Fruit fly (Drosophila melanogaster) whole organism, prepupa: ENCODE data around the gene CG18262.
A peak's percentile ranks its signal among the peaks of the same experiment; 100 is the strongest.

Source experiments
- CG10631 ChIP-seq: fragments of 200-800 bp; sonication (Bioruptor generic); optimal IDR thresholded peaks from 2 replicates; lab custom pipeline; 2016; ENCODE audit warnings: missing biosample characterization, missing genetic modification characterization
- CG10669 ChIP-seq: fragments of 200-800 bp; sonication (Bioruptor generic); optimal IDR thresholded peaks from 3 replicates; lab custom pipeline; 2018; ENCODE audit warnings: missing biosample characterization, mild to moderate bottlenecking, missing genetic modification characterization, moderate library complexity
- CG11294 ChIP-seq: fragments of 200-800 bp; sonication (Bioruptor generic); IDR thresholded peaks from 2 replicates; pipeline ENCODE4 v1.3.6; 2022; ENCODE audit warnings: missing biosample characterization, missing genetic modification characterization
- CG11902 ChIP-seq: fragments of 200-800 bp; sonication (Bioruptor generic); optimal IDR thresholded peaks from 3 replicates; lab custom pipeline; 2016; ENCODE audit warnings: missing biosample characterization, missing genetic modification characterization
- CG15336 ChIP-seq: fragments of 200-800 bp; sonication (Bioruptor generic); IDR thresholded peaks from 2 replicates; pipeline ENCODE4 v1.3.6; 2022; ENCODE audit warnings: missing biosample characterization, missing genetic modification characterization
- CG1621 ChIP-seq: fragments of 200-800 bp; sonication (Bioruptor generic); optimal IDR thresholded peaks from 3 replicates; lab custom pipeline; 2018; ENCODE audit warnings: missing biosample characterization, mild to moderate bottlenecking, missing genetic modification characterization
- CG16779 ChIP-seq: fragments of 200-800 bp; sonication (Bioruptor generic); optimal IDR thresholded peaks from 3 replicates; lab custom pipeline; 2017; ENCODE audit warnings: missing biosample characterization, mild to moderate bottlenecking, missing genetic modification characterization
- CG3032 ChIP-seq: fragments of 200-800 bp; optimal IDR thresholded peaks from 2 replicates; lab custom pipeline; 2019; ENCODE audit warnings: missing biosample characterization, mild to moderate bottlenecking, missing genetic modification characterization, moderate library complexity
- CG34406 ChIP-seq: fragments of 200-800 bp; sonication (Bioruptor generic); optimal IDR thresholded peaks from 3 replicates; lab custom pipeline; 2016; ENCODE audit warnings: missing biosample characterization, missing genetic modification characterization
- CG4318 ChIP-seq: fragments of 200-800 bp; sonication (Bioruptor generic); optimal IDR thresholded peaks from 3 replicates; lab custom pipeline; 2017; ENCODE audit warnings: missing biosample characterization, mild to moderate bottlenecking, missing genetic modification characterization
- CG6808 ChIP-seq: fragments of 200-800 bp; sonication (Bioruptor generic); optimal IDR thresholded peaks from 3 replicates; lab custom pipeline; 2017; ENCODE audit warnings: missing biosample characterization, missing genetic modification characterization, mild to moderate bottlenecking, moderate library complexity, missing genetic modification reagents
- CG6854 ChIP-seq: fragments of 200-800 bp; sonication (Bioruptor generic); optimal IDR thresholded peaks from 2 replicates; lab custom pipeline; 2017; ENCODE audit warnings: missing biosample characterization, mild to moderate bottlenecking, missing genetic modification characterization
- CG7368 ChIP-seq: fragments of 200-800 bp; sonication (Bioruptor generic); optimal IDR thresholded peaks from 3 replicates; lab custom pipeline; 2016; ENCODE audit warnings: missing biosample characterization, missing genetic modification characterization
- CG8119 ChIP-seq: fragments of 200-800 bp; sonication (Bioruptor generic); IDR thresholded peaks from 3 replicates; pipeline ENCODE4 v1.3.6; 2022; ENCODE audit warnings: missing biosample characterization, missing genetic modification characterization
- CG8319 ChIP-seq: fragments of 200-800 bp; sonication (Bioruptor generic); optimal IDR thresholded peaks from 3 replicates; lab custom pipeline; 2016; ENCODE audit warnings: missing biosample characterization, missing genetic modification characterization
- CG8632 ChIP-seq: fragments of 200-800 bp; sonication (Bioruptor generic); optimal IDR thresholded peaks from 3 replicates; lab custom pipeline; 2016; ENCODE audit warnings: missing biosample characterization, missing genetic modification characterization
- CG9139 ChIP-seq: fragments of 200-800 bp; sonication (Bioruptor generic); optimal IDR thresholded peaks from 3 replicates; lab custom pipeline; 2017; ENCODE audit warnings: missing biosample characterization, mild to moderate bottlenecking, missing genetic modification characterization
- Eip75B ChIP-seq: fragments of 200-800 bp; sonication (Bioruptor generic); optimal IDR thresholded peaks from 3 replicates; lab custom pipeline; 2016; ENCODE audit warnings: missing biosample characterization, missing genetic modification characterization
- Eip78C ChIP-seq: fragments of 200-800 bp; sonication (Bioruptor generic); peaks from one replicate; lab custom pipeline; 2016; ENCODE audit warnings: missing biosample characterization, missing genetic modification characterization
- Eip93F ChIP-seq: fragments of 200-800 bp; sonication (Bioruptor generic); optimal IDR thresholded peaks from 2 replicates; lab custom pipeline; 2016; ENCODE audit warnings: missing biosample characterization, mild to moderate bottlenecking, missing genetic modification characterization
- Ets21C ChIP-seq: fragments of 200-800 bp; sonication (Bioruptor generic); optimal IDR thresholded peaks from 3 replicates; lab custom pipeline; 2016; ENCODE audit warnings: missing biosample characterization, missing genetic modification characterization
- Gug ChIP-seq: fragments of 200-800 bp; sonication (Bioruptor generic); IDR thresholded peaks from 2 replicates; pipeline ENCODE4 v1.3.6; 2022; ENCODE audit warnings: missing biosample characterization, missing genetic modification characterization
- Hr39 ChIP-seq: fragments of 200-800 bp; sonication (Bioruptor generic); optimal IDR thresholded peaks from 2 replicates; lab custom pipeline; 2016; ENCODE audit warnings: missing biosample characterization, missing genetic modification characterization
- Hr4 ChIP-seq: fragments of 200-800 bp; sonication (Bioruptor generic); optimal IDR thresholded peaks from 3 replicates; lab custom pipeline; 2016; ENCODE audit warnings: missing biosample characterization, missing genetic modification characterization
- Lpt ChIP-seq: fragments of 200-800 bp; sonication (Bioruptor generic); optimal IDR thresholded peaks from 3 replicates; lab custom pipeline; 2016; ENCODE audit warnings: missing biosample characterization, missing genetic modification characterization
- Met ChIP-seq: fragments of 200-800 bp; sonication (Bioruptor generic); optimal IDR thresholded peaks from 3 replicates; lab custom pipeline; 2016; ENCODE audit warnings: missing biosample characterization, missing genetic modification characterization
- OdsH ChIP-seq: fragments of 200-800 bp; sonication (Bioruptor generic); optimal IDR thresholded peaks from 3 replicates; lab custom pipeline; 2016; ENCODE audit warnings: missing biosample characterization, missing genetic modification characterization
- Smox ChIP-seq: fragments of 200-800 bp; sonication (Bioruptor generic); optimal IDR thresholded peaks from 3 replicates; lab custom pipeline; 2016; ENCODE audit warnings: missing biosample characterization, missing genetic modification characterization
- Sox102F ChIP-seq: fragments of 200-800 bp; sonication (Bioruptor generic); optimal IDR thresholded peaks from 2 replicates; lab custom pipeline; 2016; ENCODE audit warnings: missing biosample characterization, mild to moderate bottlenecking, missing genetic modification characterization
- Sox15 ChIP-seq: fragments of 200-800 bp; sonication (Bioruptor generic); optimal IDR thresholded peaks from 3 replicates; lab custom pipeline; 2016; ENCODE audit warnings: missing biosample characterization, missing genetic modification characterization
- achi ChIP-seq: fragments of 200-800 bp; sonication (Bioruptor generic); optimal IDR thresholded peaks from 3 replicates; lab custom pipeline; 2016; ENCODE audit warnings: missing biosample characterization, missing genetic modification characterization
- cyc ChIP-seq: fragments of 200-800 bp; sonication (Bioruptor generic); optimal IDR thresholded peaks from 3 replicates; lab custom pipeline; 2016; ENCODE audit warnings: missing biosample characterization, missing genetic modification characterization
- dac ChIP-seq: fragments of 200-800 bp; sonication (Bioruptor generic); optimal IDR thresholded peaks from 2 replicates; lab custom pipeline; 2017; ENCODE audit warnings: missing biosample characterization, mild to moderate bottlenecking, missing genetic modification characterization
- dsx ChIP-seq: fragments of 200-800 bp; optimal IDR thresholded peaks from 3 replicates; lab custom pipeline; 2019; ENCODE audit warnings: missing biosample characterization, mild to moderate bottlenecking, missing genetic modification characterization, moderate library complexity; ENCODE audit not compliant: poor library complexity, severe bottlenecking
- eg ChIP-seq: fragments of 200-800 bp; sonication (Bioruptor generic); IDR thresholded peaks from 3 replicates; pipeline ENCODE4 v1.3.6; 2022; ENCODE audit warnings: missing biosample characterization, missing genetic modification characterization
- esn ChIP-seq: fragments of 200-800 bp; sonication (Bioruptor generic); optimal IDR thresholded peaks from 2 replicates; lab custom pipeline; 2016; ENCODE audit warnings: missing biosample characterization, mild to moderate bottlenecking, missing genetic modification characterization, moderate library complexity
- fd59A ChIP-seq: fragments of 200-800 bp; sonication (Bioruptor generic); optimal IDR thresholded peaks from 2 replicates; lab custom pipeline; 2017; ENCODE audit warnings: missing biosample characterization, mild to moderate bottlenecking, missing genetic modification characterization, missing genetic modification reagents
- fd85E ChIP-seq: fragments of 200-800 bp; sonication (Bioruptor generic); optimal IDR thresholded peaks from 3 replicates; lab custom pipeline; 2016; ENCODE audit warnings: missing biosample characterization, missing genetic modification characterization
- fkh ChIP-seq: fragments of 200-800 bp; sonication (Bioruptor generic); optimal IDR thresholded peaks from 3 replicates; lab custom pipeline; 2017; ENCODE audit warnings: missing biosample characterization, mild to moderate bottlenecking, missing genetic modification characterization, moderate library complexity
- lz ChIP-seq: fragments of 200-800 bp; sonication (Bioruptor generic); optimal IDR thresholded peaks from 3 replicates; lab custom pipeline; 2016; ENCODE audit warnings: missing biosample characterization, missing genetic modification characterization
- net ChIP-seq: fragments of 200-800 bp; sonication (Bioruptor generic); optimal IDR thresholded peaks from 3 replicates; lab custom pipeline; 2016; ENCODE audit warnings: missing biosample characterization, missing genetic modification characterization
- pdm3 ChIP-seq: fragments of 200-800 bp; sonication (Bioruptor generic); optimal IDR thresholded peaks from 3 replicates; lab custom pipeline; 2016; ENCODE audit warnings: missing biosample characterization, missing genetic modification characterization
- salr ChIP-seq, 2 experiments: fragments of 200-800 bp; sonication (Bioruptor generic); optimal IDR thresholded peaks; 3 replicates each; lab custom pipeline; 2016 to 2018; ENCODE audit warnings: missing biosample characterization in 2 of 2, missing genetic modification characterization in 2 of 2, mild to moderate bottlenecking in 1 of 2
- spab ChIP-seq: fragments of 200-800 bp; sonication (Bioruptor generic); optimal IDR thresholded peaks from 2 replicates; lab custom pipeline; 2017; ENCODE audit warnings: missing biosample characterization, mild to moderate bottlenecking, missing genetic modification characterization, missing genetic modification reagents
- ss ChIP-seq, 2 experiments: fragments of 200-800 bp; sonication (Bioruptor generic); optimal IDR thresholded peaks; 2 replicates in 1 of 2; 3 replicates in 1 of 2; lab custom pipeline; 2017 to 2018; ENCODE audit warnings: mild to moderate bottlenecking in 2 of 2, missing biosample characterization in 2 of 2, missing genetic modification characterization in 2 of 2, moderate library complexity in 1 of 2
- svp ChIP-seq: fragments of 200-800 bp; sonication (Bioruptor generic); peaks from one replicate; lab custom pipeline; 2016; ENCODE audit warnings: missing biosample characterization, missing genetic modification characterization
- topi ChIP-seq: fragments of 200-800 bp; sonication (Bioruptor generic); optimal IDR thresholded peaks from 3 replicates; lab custom pipeline; 2016; ENCODE audit warnings: missing biosample characterization, missing genetic modification characterization

CG18262 gene

DNA sequence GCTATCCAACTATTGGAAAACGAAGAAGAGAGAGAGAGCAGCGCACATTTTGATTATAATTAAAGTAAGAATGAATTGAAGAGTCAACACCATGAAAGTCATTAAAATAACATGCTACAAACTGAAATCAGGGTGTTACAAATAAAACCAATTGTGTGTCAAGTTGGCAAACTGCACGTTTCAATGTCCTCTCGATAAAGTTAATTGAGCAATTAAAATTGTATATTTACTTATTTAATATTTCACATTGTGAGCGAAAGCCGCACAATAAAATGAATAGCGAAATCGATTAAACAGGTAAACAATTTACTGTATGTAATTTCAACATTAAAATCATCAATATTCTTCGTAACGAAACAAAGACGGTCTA lies 43.4 kb downstream of the CG18262 start (continued):
- TF ChIP-seq CG6808 (GFP tag; lab: Kevin White, UChicago) (peak; percentile 38), OdsH (GFP tag; lab: Kevin White, UChicago) (peak; percentile 32), CG8119 (GFP tag; lab: Robert Waterston, UW) (no peak), fd85E (GFP tag; lab: Kevin White, UChicago) (no peak), CG15336 (GFP tag; lab: Robert Waterston, UW) (no peak), CG8319 (GFP tag; lab: Kevin White, UChicago) (no peak), Sox102F (GFP tag; lab: Kevin White, UChicago) (peak; percentile 20)

DNA sequence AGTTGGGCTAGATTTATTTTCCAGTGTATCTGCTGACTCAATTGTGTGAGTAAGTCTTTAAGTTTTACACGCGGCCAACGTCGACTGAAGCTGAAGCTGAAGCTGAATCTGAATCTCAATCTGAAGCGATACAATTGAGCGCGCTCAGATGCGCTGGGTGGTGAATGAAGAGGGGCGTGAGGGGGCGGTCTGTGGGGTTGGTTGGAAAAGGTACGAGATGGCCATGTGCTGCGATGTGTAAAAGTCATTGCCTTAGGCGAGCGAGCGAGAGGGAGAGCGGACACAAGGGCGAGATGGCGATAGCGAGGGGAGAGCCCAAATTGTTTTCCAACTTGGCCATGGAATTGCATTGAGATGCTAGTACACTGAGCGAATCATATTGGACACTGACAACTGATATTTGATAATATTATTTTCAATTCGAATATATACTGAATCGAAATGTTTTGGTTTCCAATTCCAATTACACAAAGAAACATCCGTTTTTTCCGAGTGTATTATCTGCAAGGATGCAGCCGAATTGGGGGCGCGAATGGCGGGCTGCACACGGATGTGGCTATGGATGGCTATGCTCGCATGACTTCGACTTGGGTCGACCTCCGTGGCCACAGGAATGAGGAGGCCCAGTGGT lies 44.0 kb downstream of the CG18262 start:
- peak; percentile 69 for TF ChIP-seq Gug (GFP tag; lab: Robert Waterston, UW)
- peak; percentile 69 for TF ChIP-seq CG10631
- TF ChIP-seq Smox (GFP tag; lab: Kevin White, UChicago): peak; percentile 67
- TF ChIP-seq fd85E (GFP tag; lab: Kevin White, UChicago): no peak
- peak; percentile 29 for TF ChIP-seq CG6808 (GFP tag; lab: Kevin White, UChicago)
- peak; percentile 70 for TF ChIP-seq pdm3 (GFP tag; lab: Kevin White, UChicago)
- peak; percentile 62 for TF ChIP-seq CG34406 (GFP tag; lab: Kevin White, UChicago)
- TF ChIP-seq CG11902 (GFP tag; lab: Kevin White, UChicago): peak; percentile 60
- peak; percentile 35 for TF ChIP-seq CG9139 (GFP tag; lab: Kevin White, UChicago)
- TF ChIP-seq OdsH (GFP tag; lab: Kevin White, UChicago): peak; percentile 66
- peak; percentile 64 for TF ChIP-seq CG10669 (GFP tag; lab: Kevin White, UChicago)
- peak; percentile 82 for TF ChIP-seq CG15336 (GFP tag; lab: Robert Waterston, UW)
- TF ChIP-seq Ets21C (GFP tag; lab: Kevin White, UChicago): peak; percentile 62
- TF ChIP-seq CG8119 (GFP tag; lab: Robert Waterston, UW): peak; percentile 82
- peak; percentile 31 for TF ChIP-seq fd59A (GFP tag; lab: Kevin White, UChicago)
- TF ChIP-seq svp (GFP tag; lab: Kevin White, UChicago): peak; percentile 88
- TF ChIP-seq lz (GFP tag; lab: Kevin White, UChicago): peak; percentile 70
- peak; percentile 85 for TF ChIP-seq eg (GFP tag; lab: Robert Waterston, UW)
- TF ChIP-seq Sox15 (GFP tag; lab: Kevin White, UChicago): peak; percentile 57
- peak; percentile 55 for TF ChIP-seq dsx (GFP tag; lab: Kevin White, UChicago)
- TF ChIP-seq Hr4: peak; percentile 59
- peak; percentile 34 for TF ChIP-seq spab (GFP tag; lab: Kevin White, UChicago)
- peak; percentile 70 for TF ChIP-seq achi
- peak; percentile 73 for TF ChIP-seq cyc (GFP tag; lab: Kevin White, UChicago)
- peak; percentile 79 for TF ChIP-seq Eip75B (GFP tag; lab: Kevin White, UChicago)
- peak; percentile 80 for TF ChIP-seq Met (GFP tag; lab: Kevin White, UChicago)
- TF ChIP-seq net (GFP tag; lab: Kevin White, UChicago): peak; percentile 13
- no peak for TF ChIP-seq fkh
- TF ChIP-seq salr (GFP tag; optimal IDR thresholded peaks at IDR 0.05; lab: Kevin White, UChicago): peak; percentile 26 to 39
- peak; percentile 65 for TF ChIP-seq Sox102F (GFP tag; lab: Kevin White, UChicago)
- TF ChIP-seq CG7368 (GFP tag; lab: Kevin White, UChicago): peak; percentile 61
- TF ChIP-seq CG4318 (GFP tag; lab: Kevin White, UChicago): peak; percentile 41
- TF ChIP-seq CG11294 (GFP tag; lab: Robert Waterston, UW): peak; percentile 54; the same call in 1 of the 2 replicates
- peak; percentile 7 for TF ChIP-seq CG16779 (tag; lab: Kevin White, UChicago)
- TF ChIP-seq Hr39 (GFP tag; lab: Kevin White, UChicago): peak; percentile 76
- peak; percentile 31 for TF ChIP-seq dac (GFP tag; lab: Kevin White, UChicago)
- TF ChIP-seq esn (GFP tag; lab: Kevin White, UChicago): peak; percentile 62
- TF ChIP-seq Eip78C: peak; percentile 93
- peak; percentile 56 for TF ChIP-seq CG6854 (GFP tag; lab: Kevin White, UChicago)
- TF ChIP-seq CG3032 (tag; lab: Kevin White, UChicago): peak; percentile 61
- peak; percentile 53 for TF ChIP-seq CG8632 (GFP tag; lab: Kevin White, UChicago)
- TF ChIP-seq topi (GFP tag; lab: Kevin White, UChicago): peak; percentile 78
- peak; percentile 44 for TF ChIP-seq CG8319 (GFP tag; lab: Kevin White, UChicago)
- peak; percentile 61 for TF ChIP-seq Lpt
- TF ChIP-seq Eip93F (GFP tag; lab: Kevin White, UChicago): peak; percentile 43
- TF ChIP-seq CG1621: peak; percentile 68
- peak; percentile 36 to 39 for TF ChIP-seq ss (GFP tag; optimal IDR thresholded peaks at IDR 0.05; lab: Kevin White, UChicago)
